Fruit fly (Drosophila melanogaster) whole organism, embryonic: ENCODE data around the gene hfp.
A peak's percentile ranks its signal among the peaks of the same experiment; 100 is the strongest.

Experiments
- CG1024 ChIP-seq: fragments of 200-800 bp; sonication (Bioruptor generic); IDR thresholded peaks from 2 replicates; pipeline ENCODE4 v1.3.6; 2022; ENCODE audit warnings: missing biosample characterization, missing genetic modification characterization
- CG10321 ChIP-seq: fragments of 200-800 bp; sonication (Bioruptor generic); IDR thresholded peaks from 2 replicates; pipeline ENCODE4 v1.3.6; 2022; ENCODE audit warnings: missing biosample characterization, missing genetic modification characterization
- CG10565 ChIP-seq: fragments of 200-800 bp; sonication (Bioruptor generic); optimal IDR thresholded peaks from 3 replicates; lab custom pipeline; 2016; ENCODE audit warnings: missing biosample characterization, mild to moderate bottlenecking, missing genetic modification characterization
- CG11456 ChIP-seq: fragments of 200-800 bp; sonication (Bioruptor generic); IDR thresholded peaks from 3 replicates; pipeline ENCODE4 v1.3.6; 2022; ENCODE audit warnings: missing biosample characterization, missing genetic modification characterization
- CG12071 ChIP-seq: fragments of 200-800 bp; sonication (Bioruptor generic); optimal IDR thresholded peaks from 3 replicates; lab custom pipeline; 2018; ENCODE audit warnings: missing biosample characterization, mild to moderate bottlenecking, missing genetic modification characterization
- CG1647 ChIP-seq: fragments of 200-800 bp; sonication (Bioruptor generic); optimal IDR thresholded peaks from 3 replicates; lab custom pipeline; 2016; ENCODE audit warnings: missing biosample characterization, missing genetic modification characterization
- CG17359 ChIP-seq: fragments of 200-800 bp; sonication (Bioruptor generic); optimal IDR thresholded peaks from 3 replicates; lab custom pipeline; 2018; ENCODE audit warnings: missing biosample characterization, mild to moderate bottlenecking, missing genetic modification characterization, moderate library complexity
- CG2712 ChIP-seq: fragments of 200-800 bp; optimal IDR thresholded peaks from 3 replicates; lab custom pipeline; 2019; ENCODE audit warnings: missing biosample characterization, mild to moderate bottlenecking, missing genetic modification characterization, moderate library complexity
- CG30403 ChIP-seq: fragments of 200-800 bp; sonication (Bioruptor generic); optimal IDR thresholded peaks from 3 replicates; lab custom pipeline; 2016; ENCODE audit warnings: missing biosample characterization, missing genetic modification characterization
- CG32532 ChIP-seq: fragments of 200-800 bp; sonication (Bioruptor generic); IDR thresholded peaks from 2 replicates; pipeline ENCODE4 v1.3.6; 2022; ENCODE audit warnings: missing biosample characterization, missing genetic modification characterization
- CG4282 ChIP-seq: fragments of 200-800 bp; sonication (Bioruptor generic); optimal IDR thresholded peaks from 2 replicates; lab custom pipeline; 2016; ENCODE audit warnings: missing biosample characterization, missing genetic modification characterization
- CG7839 ChIP-seq: fragments of 200-800 bp; sonication (Bioruptor generic); optimal IDR thresholded peaks from 3 replicates; lab custom pipeline; 2018; ENCODE audit warnings: missing biosample characterization, mild to moderate bottlenecking, missing genetic modification characterization, moderate library complexity
- CG7987 ChIP-seq: fragments of 200-800 bp; sonication (Bioruptor generic); optimal IDR thresholded peaks from 2 replicates; lab custom pipeline; 2018; ENCODE audit warnings: missing biosample characterization, mild to moderate bottlenecking, missing genetic modification characterization, moderate library complexity
- CG9817 ChIP-seq: fragments of 200-800 bp; sonication (Bioruptor generic); optimal IDR thresholded peaks from 2 replicates; lab custom pipeline; 2018; ENCODE audit warnings: missing biosample characterization, mild to moderate bottlenecking, missing genetic modification characterization, moderate library complexity
- CG9932 ChIP-seq: fragments of 200-800 bp; sonication (Bioruptor generic); IDR thresholded peaks from 2 replicates; pipeline ENCODE4 v1.3.6; 2022; ENCODE audit warnings: missing biosample characterization, missing genetic modification characterization
- D19B ChIP-seq: fragments of 200-800 bp; sonication (Bioruptor generic); optimal IDR thresholded peaks from 2 replicates; lab custom pipeline; 2017; ENCODE audit warnings: missing biosample characterization, mild to moderate bottlenecking, missing genetic modification characterization
- Fer1 ChIP-seq: fragments of 200-800 bp; sonication (Bioruptor generic); optimal IDR thresholded peaks from 2 replicates; lab custom pipeline; 2017; ENCODE audit warnings: missing biosample characterization, mild to moderate bottlenecking, missing genetic modification characterization
- HLH3B ChIP-seq: fragments of 200-800 bp; sonication (Bioruptor generic); IDR thresholded peaks from 2 replicates; pipeline ENCODE4 v1.3.6; 2022; ENCODE audit warnings: missing biosample characterization, missing genetic modification characterization
- Hr51 ChIP-seq, 2 experiments: fragments of 200-800 bp; sonication (Bioruptor generic); optimal IDR thresholded peaks; 2 replicates in 1 of 2; 3 replicates in 1 of 2; lab custom pipeline; 2016 to 2018; ENCODE audit warnings: missing biosample characterization in 2 of 2, missing genetic modification characterization in 2 of 2, mild to moderate bottlenecking in 1 of 2, moderate library complexity in 1 of 2
- MTF-1 ChIP-seq: fragments of 200-800 bp; sonication (Bioruptor generic); optimal IDR thresholded peaks from 2 replicates; lab custom pipeline; 2018; ENCODE audit warnings: missing biosample characterization, mild to moderate bottlenecking, missing genetic modification characterization, borderline replicate concordance
- Max ChIP-seq: fragments of 200-800 bp; sonication (Bioruptor generic); optimal IDR thresholded peaks from 2 replicates; lab custom pipeline; 2016; ENCODE audit warnings: missing biosample characterization, mild to moderate bottlenecking, missing genetic modification characterization
- Meics ChIP-seq: fragments of 200-800 bp; sonication (Bioruptor generic); optimal IDR thresholded peaks from 2 replicates; lab custom pipeline; 2017; ENCODE audit warnings: missing biosample characterization, mild to moderate bottlenecking, missing genetic modification characterization
- NFAT ChIP-seq: fragments of 200-800 bp; sonication (Bioruptor generic); IDR thresholded peaks from 2 replicates; pipeline ENCODE4 v1.3.6; 2022; ENCODE audit warnings: missing biosample characterization, missing genetic modification characterization
- Ptx1 ChIP-seq: fragments of 200-800 bp; sonication (Bioruptor generic); IDR thresholded peaks from 2 replicates; pipeline ENCODE4 v1.3.6; 2022; ENCODE audit warnings: missing biosample characterization, missing genetic modification characterization
- Rfx ChIP-seq: fragments of 200-800 bp; sonication (Bioruptor generic); IDR thresholded peaks from 2 replicates; pipeline ENCODE4 v1.3.6; 2022; ENCODE audit warnings: missing biosample characterization, missing genetic modification characterization
- Taf1 ChIP-seq: fragments of 200-800 bp; sonication (Bioruptor generic); IDR thresholded peaks from 2 replicates; pipeline ENCODE4 v1.3.6; 2022; ENCODE audit warnings: missing biosample characterization, missing genetic modification characterization
- bcd ChIP-seq: fragments of 200-800 bp; sonication (Bioruptor generic); optimal IDR thresholded peaks from 2 replicates; lab custom pipeline; 2017; ENCODE audit warnings: missing biosample characterization, mild to moderate bottlenecking, missing genetic modification characterization
- ci ChIP-seq: fragments of 200-800 bp; sonication (Bioruptor generic); IDR thresholded peaks from 3 replicates; pipeline ENCODE4 v1.3.6; 2022; ENCODE audit warnings: missing biosample characterization, missing genetic modification characterization
- crc ChIP-seq: fragments of 200-800 bp; sonication (Bioruptor generic); optimal IDR thresholded peaks from 2 replicates; lab custom pipeline; 2016; ENCODE audit warnings: missing biosample characterization, missing genetic modification characterization
- dan ChIP-seq: fragments of 200-800 bp; sonication (Bioruptor generic); IDR thresholded peaks from 2 replicates; pipeline ENCODE4 v1.3.6; 2022; ENCODE audit warnings: missing biosample characterization, missing genetic modification characterization
- fd3F ChIP-seq: fragments of 200-800 bp; sonication (Bioruptor generic); optimal IDR thresholded peaks from 2 replicates; lab custom pipeline; 2018; ENCODE audit warnings: missing biosample characterization, mild to moderate bottlenecking, missing genetic modification characterization, moderate library complexity
- gem ChIP-seq: fragments of 200-800 bp; sonication (Bioruptor generic); optimal IDR thresholded peaks from 2 replicates; lab custom pipeline; 2019; ENCODE audit warnings: missing biosample characterization, mild to moderate bottlenecking, missing genetic modification characterization, moderate library complexity
- h ChIP-seq: fragments of >200 bp; optimal IDR thresholded peaks from 2 replicates; lab custom pipeline; 2017
- hkb ChIP-seq, 2 experiments: fragments of 200-800 bp in 1 of 2; fragments of >200 bp in 1 of 2; sonication (Bioruptor generic) in 1 of 2; IDR thresholded peaks in 1 of 2; optimal IDR thresholded peaks in 1 of 2; 2 replicates each; pipeline versions ENCODE4 v1.3.6 to Lab custom; 2017 to 2022; ENCODE audit warnings: missing biosample characterization in 1 of 2, missing genetic modification characterization in 1 of 2
- kay ChIP-seq: fragments of 200-800 bp; sonication (Bioruptor generic); optimal IDR thresholded peaks from 2 replicates; lab custom pipeline; 2016; ENCODE audit warnings: missing biosample characterization, missing genetic modification characterization
- lilli ChIP-seq: fragments of 200-800 bp; sonication (Bioruptor generic); optimal IDR thresholded peaks from 3 replicates; lab custom pipeline; 2016; ENCODE audit warnings: missing biosample characterization, missing genetic modification characterization
- lmd ChIP-seq: fragments of 200-800 bp; sonication (Bioruptor generic); IDR thresholded peaks from 2 replicates; pipeline ENCODE4 v1.3.6; 2022; ENCODE audit warnings: missing biosample characterization, missing genetic modification characterization
- pan ChIP-seq, 4 experiments: fragments of >200 bp in 3 of 4; fragments of 200-800 bp in 1 of 4; sonication (Bioruptor generic) in 1 of 4; optimal IDR thresholded peaks in 3 of 4; IDR thresholded peaks in 1 of 4; 2 replicates each; pipeline versions ENCODE4 v1.3.6 to Lab custom; 2017 to 2022; ENCODE audit warnings: missing biosample characterization in 2 of 4, missing genetic modification characterization in 2 of 4, mixed read lengths in 1 of 4
- peb ChIP-seq: fragments of 200-800 bp; sonication (Bioruptor generic); IDR thresholded peaks from 2 replicates; pipeline ENCODE4 v1.3.6; 2022; ENCODE audit warnings: missing biosample characterization, missing genetic modification characterization
- prd ChIP-seq, 3 experiments: fragments of >200 bp in 2 of 3; fragments of 200-800 bp in 1 of 3; sonication (Bioruptor generic) in 1 of 3; optimal IDR thresholded peaks in 2 of 3; IDR thresholded peaks in 1 of 3; 2 replicates in 2 of 3; 3 replicates in 1 of 3; pipeline versions ENCODE4 v1.3.6 to Lab custom; 2017 to 2022; ENCODE audit warnings: missing biosample characterization in 1 of 3, missing genetic modification characterization in 1 of 3
- psq ChIP-seq: fragments of 200-800 bp; sonication (Bioruptor generic); optimal IDR thresholded peaks from 2 replicates; lab custom pipeline; 2017; ENCODE audit warnings: missing biosample characterization, missing genetic modification characterization
- sd ChIP-seq: fragments of 200-800 bp; sonication (Bioruptor generic); optimal IDR thresholded peaks from 3 replicates; lab custom pipeline; 2018; ENCODE audit warnings: missing biosample characterization, mild to moderate bottlenecking, missing genetic modification characterization, moderate library complexity
- slbo ChIP-seq: fragments of 200-800 bp; sonication (Bioruptor generic); IDR thresholded peaks from 2 replicates; pipeline ENCODE4 v1.3.6; 2022; ENCODE audit warnings: missing biosample characterization, missing genetic modification characterization
- sob ChIP-seq: fragments of 200-800 bp; sonication (Bioruptor generic); IDR thresholded peaks from 2 replicates; pipeline ENCODE4 v1.3.6; 2022; ENCODE audit warnings: missing biosample characterization, missing genetic modification characterization
- trh ChIP-seq: fragments of 200-800 bp; sonication (Bioruptor generic); optimal IDR thresholded peaks from 2 replicates; lab custom pipeline; 2016; ENCODE audit warnings: missing biosample characterization, missing genetic modification characterization
- twi ChIP-seq: fragments of 200-800 bp; optimal IDR thresholded peaks from 2 replicates; lab custom pipeline; 2019; ENCODE audit warnings: missing biosample characterization, mild to moderate bottlenecking, missing genetic modification characterization, moderate library complexity
- tx ChIP-seq: fragments of 200-800 bp; sonication (Bioruptor generic); optimal IDR thresholded peaks from 2 replicates; lab custom pipeline; 2016; ENCODE audit warnings: missing biosample characterization, missing genetic modification characterization
- vvl ChIP-seq: fragments of 200-800 bp; sonication (Bioruptor generic); IDR thresholded peaks from 2 replicates; pipeline ENCODE4 v1.3.6; 2022; ENCODE audit warnings: missing biosample characterization, missing genetic modification characterization
- zen2 ChIP-seq: fragments of 200-800 bp; sonication (Bioruptor generic); IDR thresholded peaks from 3 replicates; pipeline ENCODE4 v1.3.6; 2022; ENCODE audit warnings: missing biosample characterization, missing genetic modification characterization; ENCODE audit not compliant: partially characterized antibody

Gene hfp

DNA sequence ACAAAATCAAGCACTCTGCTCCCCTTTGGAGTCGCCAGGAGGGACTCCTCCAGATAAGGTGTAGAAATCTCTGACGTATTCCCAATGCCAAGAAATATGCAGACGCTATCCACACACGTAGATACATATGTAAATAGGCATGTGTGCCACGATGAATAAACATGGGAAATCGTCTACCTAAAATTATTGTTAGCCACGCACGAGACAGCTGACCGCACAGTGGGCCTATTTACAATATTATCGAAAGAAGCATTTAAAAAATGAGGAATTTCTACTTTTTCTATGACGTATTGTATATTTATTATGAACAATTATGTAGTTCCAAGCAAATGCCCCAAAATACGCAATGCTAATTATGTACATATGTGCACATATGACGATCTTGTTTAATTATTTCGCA, 46.8 kb upstream of the hfp start (continued):
- TF ChIP-seq kay: peak; percentile 19
- peak; percentile 33 for TF ChIP-seq Max
- TF ChIP-seq lmd (GFP tag; lab: Robert Waterston, UW): peak; percentile 23; the same call in 1 of the 2 replicates
- TF ChIP-seq ci (GFP tag; lab: Robert Waterston, UW): peak; percentile 47; the same call in 2 of the 3 replicates
- peak; percentile 57; the same call in 1 of the 2 replicates for TF ChIP-seq Rfx (GFP tag; lab: Robert Waterston, UW)
- TF ChIP-seq sob: peak; percentile 5; the same call in 1 of the 2 replicates
- TF ChIP-seq CG30403: peak; percentile 36
- peak; percentile 13 for TF ChIP-seq twi (tag; lab: Kevin White, UChicago)
- TF ChIP-seq zen2 (GFP tag; lab: Robert Waterston, UW): no peak
- 0 out of 2 replicates have a peak, but pooled peaks have one; percentile 8 for TF ChIP-seq Taf1 (GFP tag; lab: Robert Waterston, UW)
- TF ChIP-seq CG7839 (tag; lab: Kevin White, UChicago): peak; percentile 32
- peak; percentile 32 for TF ChIP-seq CG2712 (tag; lab: Kevin White, UChicago)
- TF ChIP-seq slbo (GFP tag; lab: Robert Waterston, UW): peak; percentile 42; the same call in 1 of the 2 replicates
- TF ChIP-seq Ptx1 (GFP tag; lab: Robert Waterston, UW): no peak
- no peak for TF ChIP-seq trh (GFP tag; lab: Kevin White, UChicago)
- TF ChIP-seq bcd: peak; percentile 29
- no peak for TF ChIP-seq MTF-1 (GFP tag; lab: Kevin White, UChicago)
- peak; percentile 10 for TF ChIP-seq fd3F (GFP tag; lab: Kevin White, UChicago)
- peak; percentile 50; the same call in 1 of the 2 replicates for TF ChIP-seq CG32532 (GFP tag; lab: Robert Waterston, UW)
- no peak for TF ChIP-seq HLH3B (GFP tag; lab: Robert Waterston, UW)
- peak; percentile 46 for TF ChIP-seq gem
- peak; percentile 2 for TF ChIP-seq CG9817
- TF ChIP-seq crc (GFP tag; lab: Kevin White, UChicago): no peak
- peak; percentile 63 for TF ChIP-seq sd (tag; lab: Kevin White, UChicago)
- TF ChIP-seq CG1647 (GFP tag; lab: Kevin White, UChicago): peak; percentile 43
- TF ChIP-seq vvl (GFP tag; lab: Robert Waterston, UW): peak; percentile 96
- peak; percentile 24 for TF ChIP-seq lilli (GFP tag; lab: Kevin White, UChicago)
- TF ChIP-seq CG4282 (GFP tag; lab: Kevin White, UChicago): peak; percentile 22
- TF ChIP-seq CG10565 (GFP tag; lab: Kevin White, UChicago): no peak
- TF ChIP-seq dan (GFP tag; lab: Robert Waterston, UW): no peak
- TF ChIP-seq Meics (GFP tag; lab: Kevin White, UChicago): peak; percentile 41
- no peak for TF ChIP-seq D19B (GFP tag; lab: Kevin White, UChicago)
- no peak for TF ChIP-seq h (lab: Kevin White, UChicago)
- 0 out of 2 replicates have a peak, but pooled peaks have one; percentile 26 for TF ChIP-seq peb (GFP tag; lab: Robert Waterston, UW)
- no peak for TF ChIP-seq CG10321 (GFP tag; lab: Robert Waterston, UW)
- no peak for TF ChIP-seq prd (optimal IDR thresholded peaks at IDR 0.05; lab: Kevin White, UChicago)
- TF ChIP-seq prd (GFP tag; IDR thresholded peaks at IDR 0.05; lab: Robert Waterston, UW): peak; percentile 60
- TF ChIP-seq NFAT (GFP tag; lab: Robert Waterston, UW): peak; percentile 29
- TF ChIP-seq psq (GFP tag; lab: Kevin White, UChicago): no peak
- peak; percentile 49; the same call in 1 of the 3 replicates for TF ChIP-seq CG11456
- peak; percentile 9 for TF ChIP-seq CG12071 (GFP tag; lab: Kevin White, UChicago)
- peak; percentile 93 for TF ChIP-seq CG7987 (GFP tag; lab: Kevin White, UChicago)
- TF ChIP-seq pan (optimal IDR thresholded peaks at IDR 0.05; lab: Kevin White, UChicago): no peak
- TF ChIP-seq pan (GFP tag; optimal IDR thresholded peaks at IDR 0.05 in 1 of 2, IDR thresholded peaks at IDR 0.05 in 1 of 2): no peak
- TF ChIP-seq tx: no peak
- peak; percentile 16 for TF ChIP-seq CG17359 (tag; lab: Kevin White, UChicago)
- TF ChIP-seq CG1024 (GFP tag; lab: Robert Waterston, UW): peak; percentile 17; the same call in 1 of the 2 replicates
- TF ChIP-seq Fer1 (GFP tag; lab: Kevin White, UChicago): no peak
- TF ChIP-seq Hr51 (GFP tag; optimal IDR thresholded peaks at IDR 0.05; lab: Kevin White, UChicago): peak in 1 of 2 experiments; percentile 36
- peak; percentile 30; the same call in 1 of the 2 replicates for TF ChIP-seq CG9932 (GFP tag; lab: Robert Waterston, UW)
- TF ChIP-seq hkb (optimal IDR thresholded peaks at IDR 0.05; lab: Kevin White, UChicago): no peak
- TF ChIP-seq hkb (GFP tag; IDR thresholded peaks at IDR 0.05; lab: Robert Waterston, UW): peak; percentile 38; the same call in 1 of the 2 replicates
